Fruit fly (Drosophila melanogaster): ENCODE data around the gene holn1.

Gene holn1

dm6 chr2L:10426534-10427048, 9.2 kb upstream of the holn1 start, which contains the start of the genes SmB and KdelR:
Gene SmB (minus strand): TSS chr2L:10426627.
Gene KdelR (plus strand): TSS chr2L:10426887.
- no peak for TF ChIP-seq achi (GFP tag; optimal IDR thresholded peaks at IDR 0.05)
- peak; percentile 34 for TF ChIP-seq lz (GFP tag; optimal IDR thresholded peaks at IDR 0.05)
- no peak for TF ChIP-seq CG10669 (GFP tag; optimal IDR thresholded peaks at IDR 0.05)
- peak; percentile 49 for TF ChIP-seq esn (GFP tag; optimal IDR thresholded peaks at IDR 0.05)
- no peak for TF ChIP-seq CG31627 (GFP tag; optimal IDR thresholded peaks at IDR 0.05)
- no peak for TF ChIP-seq CG11762 (GFP tag; optimal IDR thresholded peaks at IDR 0.05; ENCODE audit: insufficient read depth)
- TF ChIP-seq CG6163 (GFP tag; IDR thresholded peaks at IDR 0.05), result no peak
- TF ChIP-seq Eip78C (GFP tag), result peak; percentile 26
- TF ChIP-seq Sox15 (GFP tag; optimal IDR thresholded peaks at IDR 0.05), result no peak
- no peak for TF ChIP-seq salr (GFP tag; optimal IDR thresholded peaks at IDR 0.05)
- TF ChIP-seq Lpt (GFP tag; optimal IDR thresholded peaks at IDR 0.05), result no peak
- no peak for TF ChIP-seq CG15336 (GFP tag; IDR thresholded peaks at IDR 0.05)
- TF ChIP-seq CG3032 (tag; optimal IDR thresholded peaks at IDR 0.05), result peak; percentile 13
- TF ChIP-seq fd59A (GFP tag; optimal IDR thresholded peaks at IDR 0.05), result no peak
- peak; percentile 39 for TF ChIP-seq CG1621 (tag; optimal IDR thresholded peaks at IDR 0.05)
- TF ChIP-seq Ets96B (tag; optimal IDR thresholded peaks at IDR 0.05), result no peak
- no peak for TF ChIP-seq svp (GFP tag)
- no peak for TF ChIP-seq CG6276 (GFP tag; optimal IDR thresholded peaks at IDR 0.05)
- no peak for TF ChIP-seq Sox14 (GFP tag; optimal IDR thresholded peaks at IDR 0.05)
- peak; percentile 81 for TF ChIP-seq fkh (GFP tag; optimal IDR thresholded peaks at IDR 0.05)
- no peak for TF ChIP-seq ss (GFP tag; optimal IDR thresholded peaks at IDR 0.05)

dm6 chr2L:10428528-10428927, 7.3 kb upstream of the holn1 start, which contains the start of gene CG5188:
Gene CG5188 (plus strand): TSS chr2L:10428829.
- TF ChIP-seq CG32006 (GFP tag; optimal IDR thresholded peaks at IDR 0.05), result no peak
- no peak for TF ChIP-seq fd59A (GFP tag; optimal IDR thresholded peaks at IDR 0.05)
- peak; percentile 35 for TF ChIP-seq CG11762 (GFP tag; optimal IDR thresholded peaks at IDR 0.05; ENCODE audit: insufficient read depth)
- TF ChIP-seq CG3032 (tag; optimal IDR thresholded peaks at IDR 0.05), result peak; percentile 52
- TF ChIP-seq CG8632 (GFP tag; optimal IDR thresholded peaks at IDR 0.05), result no peak
- peak; percentile 4 for TF ChIP-seq Lpt (GFP tag; optimal IDR thresholded peaks at IDR 0.05)
- peak; percentile 82 for TF ChIP-seq Eip78C (GFP tag)
- TF ChIP-seq fkh (GFP tag; optimal IDR thresholded peaks at IDR 0.05), result no peak
- no peak for TF ChIP-seq CG9139 (GFP tag; optimal IDR thresholded peaks at IDR 0.05)
- TF ChIP-seq CG31627 (GFP tag; optimal IDR thresholded peaks at IDR 0.05), result peak; percentile 16
- peak in 1 of 2 experiments; percentile 1 for TF ChIP-seq ss (GFP tag; optimal IDR thresholded peaks at IDR 0.05)
- TF ChIP-seq Ets21C (GFP tag; optimal IDR thresholded peaks at IDR 0.05), result no peak
- no peak for TF ChIP-seq svp (GFP tag)
- no peak for TF ChIP-seq achi (GFP tag; optimal IDR thresholded peaks at IDR 0.05)
- no peak for TF ChIP-seq CG8319 (GFP tag; optimal IDR thresholded peaks at IDR 0.05)
- TF ChIP-seq eg (GFP tag; IDR thresholded peaks at IDR 0.05), result no peak; the same call in 2 of the 3 replicates
- TF ChIP-seq CG34406 (GFP tag; optimal IDR thresholded peaks at IDR 0.05), result no peak
- no peak for TF ChIP-seq CG6854 (GFP tag; optimal IDR thresholded peaks at IDR 0.05)
- no peak for TF ChIP-seq vri (GFP tag; optimal IDR thresholded peaks at IDR 0.05)
- 0 out of 2 replicates have a peak, but pooled peaks have one; percentile 9 for TF ChIP-seq Gug (GFP tag; IDR thresholded peaks at IDR 0.05)
- TF ChIP-seq CG6808 (GFP tag; optimal IDR thresholded peaks at IDR 0.05), result no peak
- no peak for TF ChIP-seq CG10631 (GFP tag; optimal IDR thresholded peaks at IDR 0.05)
- no peak for TF ChIP-seq Eip93F (GFP tag; optimal IDR thresholded peaks at IDR 0.05)
- no peak for TF ChIP-seq dac (GFP tag; optimal IDR thresholded peaks at IDR 0.05)
- no peak for TF ChIP-seq pdm3 (GFP tag; optimal IDR thresholded peaks at IDR 0.05)
- no peak for TF ChIP-seq CG7368 (GFP tag; optimal IDR thresholded peaks at IDR 0.05)
- TF ChIP-seq CG4318 (GFP tag; optimal IDR thresholded peaks at IDR 0.05), result no peak
- TF ChIP-seq cyc (GFP tag; optimal IDR thresholded peaks at IDR 0.05), result peak; percentile 23
- TF ChIP-seq CG10669 (GFP tag; optimal IDR thresholded peaks at IDR 0.05), result no peak
- no peak for TF ChIP-seq Met (GFP tag; optimal IDR thresholded peaks at IDR 0.05)
- no peak for TF ChIP-seq CG16779 (tag; optimal IDR thresholded peaks at IDR 0.05)
- TF ChIP-seq topi (GFP tag; optimal IDR thresholded peaks at IDR 0.05), result peak; percentile 45
- peak; percentile 69 for TF ChIP-seq CG15336 (GFP tag; IDR thresholded peaks at IDR 0.05)
- no peak; the same call in 1 of the 3 replicates for TF ChIP-seq CG8119 (GFP tag; IDR thresholded peaks at IDR 0.05)
- peak; percentile 15 for TF ChIP-seq Hr39 (GFP tag; optimal IDR thresholded peaks at IDR 0.05)
- no peak for TF ChIP-seq fd85E (GFP tag; optimal IDR thresholded peaks at IDR 0.05)
- TF ChIP-seq Hr38 (GFP tag; optimal IDR thresholded peaks at IDR 0.05), result no peak
- TF ChIP-seq CG11294 (GFP tag; IDR thresholded peaks at IDR 0.05), result no peak
- TF ChIP-seq Hr4 (GFP tag; optimal IDR thresholded peaks at IDR 0.05), result no peak
- TF ChIP-seq OdsH (GFP tag; optimal IDR thresholded peaks at IDR 0.05), result peak; percentile 51
